Worm (Caenorhabditis elegans): ENCODE data around the gene T14G10.8.

T14G10.8 gene

DNA sequence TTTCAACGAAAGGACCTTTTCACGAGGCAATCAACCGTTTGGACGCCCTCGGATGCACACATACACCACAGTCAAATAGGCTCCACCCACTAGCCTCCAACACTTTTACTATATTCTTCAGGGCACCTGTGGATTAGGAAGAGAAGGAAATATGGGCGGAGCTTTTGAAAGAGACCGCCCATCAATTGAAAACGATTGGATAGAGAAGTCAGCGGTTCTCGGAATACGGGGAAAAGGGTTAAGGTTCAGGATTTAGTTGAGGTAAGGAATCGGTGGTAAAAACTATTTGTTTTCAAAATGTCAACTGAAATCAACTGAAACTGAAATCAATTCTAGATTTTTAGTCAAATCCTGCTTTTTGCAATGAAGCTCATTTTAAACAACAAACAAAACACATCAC, 36.4 kb downstream of the T14G10.8 start, which contains the start of gene egl-38:
TSS of gene egl-38 (minus strand) at position 101 of the 400 bp plus-strand sequence.
- TF ChIP-seq hmg-4 (GFP tag; optimal IDR thresholded peaks at IDR 0.05) (no peak), tbx-11 (GFP tag; IDR thresholded peaks at IDR 0.05) (no peak), ets-7 (tag; optimal IDR thresholded peaks at IDR 0.05) (no peak), ceh-36 (tag; optimal IDR thresholded peaks at IDR 0.05) (no peak), sea-1 (GFP tag; conservative IDR thresholded peaks at IDR 0.05) (no peak), F13C5.2 (tag; optimal IDR thresholded peaks at IDR 0.05) (no peak), pes-1 (GFP tag; IDR thresholded peaks at IDR 0.05) (no peak), aly-1 (tag; optimal IDR thresholded peaks at IDR 0.05) (no peak), tra-4 (tag; optimal IDR thresholded peaks at IDR 0.05) (no peak), ama-1 (optimal IDR thresholded peaks at IDR 0.05) (no peak), flt-1 (GFP tag; IDR thresholded peaks at IDR 0.05) (no peak), hmbx-1 (tag; optimal IDR thresholded peaks at IDR 0.05) (no peak), tbx-37 (GFP tag; conservative IDR thresholded peaks at IDR 0.05) (no peak), B0310.2 (tag; optimal IDR thresholded peaks at IDR 0.05) (no peak), ceh-13 (GFP tag; optimal IDR thresholded peaks at IDR 0.05) (no peak), scrt-1 (GFP tag; IDR thresholded peaks at IDR 0.05) (no peak), hnd-1 (tag; optimal IDR thresholded peaks at IDR 0.05) (no peak)

DNA sequence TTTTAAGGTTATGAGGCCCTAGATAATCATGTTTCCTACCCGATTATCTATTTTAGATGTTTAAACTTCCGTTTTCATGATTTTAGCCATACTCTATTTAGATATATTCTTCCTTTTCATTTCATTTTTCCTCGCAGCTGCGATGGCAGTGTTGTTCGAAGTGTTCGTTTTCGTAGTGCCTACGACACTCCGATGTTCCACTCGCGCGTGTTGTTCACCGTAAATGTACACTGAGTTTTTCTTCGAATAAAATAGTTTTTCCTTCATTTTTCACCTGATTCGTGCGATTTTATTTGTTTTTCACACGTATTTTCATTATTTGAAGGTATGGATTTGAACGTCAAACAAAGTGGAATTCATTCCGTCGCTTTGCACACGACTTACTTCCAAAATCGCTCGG, 49.9 kb downstream of the T14G10.8 start, which contains the start of gene dis-3:
TSS of gene dis-3 (plus strand) at position 322 of the 400 bp plus-strand sequence.
- no peak for TF ChIP-seq ceh-36 (tag; optimal IDR thresholded peaks at IDR 0.05)
- TF ChIP-seq tbx-37 (GFP tag; conservative IDR thresholded peaks at IDR 0.05) = no peak
- no peak for TF ChIP-seq sea-1 (GFP tag; conservative IDR thresholded peaks at IDR 0.05)
- TF ChIP-seq flt-1 (GFP tag; IDR thresholded peaks at IDR 0.05) = no peak
